Worm (Caenorhabditis elegans): ENCODE data around the gene sri-34.

- no peak for TF ChIP-seq zag-1 (tag; optimal IDR thresholded peaks at IDR 0.05)
- TF ChIP-seq ztf-4 (tag; optimal IDR thresholded peaks at IDR 0.05) = no peak
- TF ChIP-seq hmg-11 (tag; optimal IDR thresholded peaks at IDR 0.05) = no peak
Observed at ce11 chrII:3206423-3206989, 47.6 kb upstream of the sri-34 start, which contains the start of the genes ZC239.20 and ZC239.21.
